Worm (Caenorhabditis elegans) whole organism, midembryonic: Measurements from ENCODE around the gene btb-2.

Experiments used
- T22C8.4 ChIP-seq: fragments of 200-800 bp; sonication (Bioruptor generic); IDR thresholded peaks from 2 replicates; pipeline ENCODE4 v1.3.6; 2022; ENCODE audit warnings: missing genetic modification characterization, missing compliant biosample characterization
- cog-1 ChIP-seq: sonication (generic microtip); optimal IDR thresholded peaks from 2 replicates; lab custom pipeline; 2016; ENCODE audit warnings: missing genetic modification characterization, missing compliant biosample characterization
- flt-1 ChIP-seq: fragments of 200-800 bp; sonication (Bioruptor generic); IDR thresholded peaks from 2 replicates; pipeline ENCODE4 v1.3.6; 2022; ENCODE audit warnings: missing genetic modification characterization, missing compliant biosample characterization
- klf-2 ChIP-seq: fragments of 200-800 bp; sonication (Bioruptor generic); conservative IDR thresholded peaks from 2 replicates; pipeline ENCODE4 v1.3.6; 2022; ENCODE audit warnings: missing genetic modification reagents, missing genetic modification characterization, missing compliant biosample characterization
- ref-1 ChIP-seq: fragments of 200-800 bp; sonication (Bioruptor generic); conservative IDR thresholded peaks from 2 replicates; pipeline ENCODE4 v1.3.6; 2022; ENCODE audit warnings: missing genetic modification reagents, missing genetic modification characterization, missing compliant biosample characterization
- tab-1 ChIP-seq: fragments of 200-800 bp; sonication (Bioruptor generic); IDR thresholded peaks from 2 replicates; pipeline ENCODE4 v1.3.6; 2022; ENCODE audit warnings: missing genetic modification characterization, missing compliant biosample characterization
- ztf-23 ChIP-seq: fragments of 200-800 bp; sonication (Bioruptor generic); IDR thresholded peaks from 2 replicates; pipeline ENCODE4 v1.3.6; 2022; ENCODE audit warnings: missing genetic modification reagents, missing genetic modification characterization, missing compliant biosample characterization
- ztf-29 ChIP-seq: fragments of 200-800 bp; sonication (Bioruptor generic); IDR thresholded peaks from 2 replicates; pipeline ENCODE4 v1.3.6; 2022; ENCODE audit warnings: missing genetic modification reagents, missing genetic modification characterization, missing compliant biosample characterization

DNA sequence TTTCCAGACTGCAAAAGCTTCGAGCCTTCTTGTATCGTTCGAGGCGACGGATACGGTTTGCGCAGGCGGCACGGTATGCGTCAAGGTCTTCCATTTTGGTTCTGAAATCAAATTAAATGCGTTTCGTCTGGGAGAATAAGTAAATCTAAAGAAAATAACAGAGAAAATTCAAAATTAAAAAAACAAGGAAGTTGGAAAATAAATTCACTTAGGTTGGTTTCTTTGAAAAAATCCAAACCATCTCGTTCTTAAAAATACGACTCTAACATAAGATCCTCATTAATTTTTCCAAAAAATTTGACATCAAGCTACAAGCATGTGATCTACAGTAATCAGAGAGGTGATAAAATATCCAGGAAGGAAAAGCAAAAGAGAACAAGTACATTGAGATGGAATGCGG is 8.4 kb downstream of the btb-2 start, which contains the start of gene T25D10.4:
- TF ChIP-seq flt-1: no peak
- TF ChIP-seq ref-1 (GFP tag; lab: Robert Waterston, UW): no peak
- TF ChIP-seq klf-2 (GFP tag; lab: Robert Waterston, UW): no peak
- no peak for TF ChIP-seq ztf-29
- no peak for TF ChIP-seq ztf-23 (GFP tag; lab: Robert Waterston, UW)
- no peak for TF ChIP-seq T22C8.4 (GFP tag; lab: Robert Waterston, UW)
- no peak for TF ChIP-seq cog-1 (tag; lab: Kevin White, UChicago)
- no peak for TF ChIP-seq tab-1 (GFP tag; lab: Robert Waterston, UW)
